Worm (Caenorhabditis elegans) whole organism, late embryonic: Measurements from ENCODE around the gene ufd-2.

ENCODE experiments used
- C08G9.2 ChIP-seq: sonication (generic microtip); optimal IDR thresholded peaks from 2 replicates; lab custom pipeline; 2016; ENCODE audit warnings: mild to moderate bottlenecking, missing genetic modification characterization, moderate library complexity, missing compliant biosample characterization
- C38D4.7 ChIP-seq: fragments of 200-800 bp; sonication (Bioruptor generic); optimal IDR thresholded peaks from 2 replicates; lab custom pipeline; 2018; ENCODE audit warnings: mild to moderate bottlenecking, missing genetic modification characterization, moderate library complexity, missing compliant biosample characterization
- F13H6.1 ChIP-seq: sonication (generic microtip); optimal IDR thresholded peaks from 2 replicates; lab custom pipeline; 2016; ENCODE audit warnings: missing genetic modification characterization, missing compliant biosample characterization
- Y22D7AL.16 ChIP-seq: sonication (generic microtip); optimal IDR thresholded peaks from 2 replicates; lab custom pipeline; 2016; ENCODE audit warnings: missing genetic modification characterization, missing compliant biosample characterization
- ahr-1 ChIP-seq: sonication (generic microtip); optimal IDR thresholded peaks from 2 replicates; lab custom pipeline; 2016; ENCODE audit warnings: missing genetic modification characterization, missing compliant biosample characterization
- ama-1 ChIP-seq: fragments of 150-350 bp; optimal IDR thresholded peaks from 2 replicates; lab custom pipeline; 2014
- ceh-14 ChIP-seq: sonication (generic microtip); optimal IDR thresholded peaks from 2 replicates; lab custom pipeline; 2016; ENCODE audit warnings: missing genotype, missing genetic modification characterization, missing compliant biosample characterization
- ceh-19 ChIP-seq: fragments of 200-800 bp; sonication (Bioruptor generic); optimal IDR thresholded peaks from 2 replicates; lab custom pipeline; 2018; ENCODE audit warnings: mild to moderate bottlenecking, missing genetic modification characterization, missing compliant biosample characterization
- ceh-22 ChIP-seq: sonication (generic microtip); optimal IDR thresholded peaks from 2 replicates; lab custom pipeline; 2017; ENCODE audit warnings: missing biosample characterization, missing genetic modification characterization
- ceh-24 ChIP-seq: sonication (generic microtip); optimal IDR thresholded peaks from 2 replicates; lab custom pipeline; 2016; ENCODE audit warnings: mild to moderate bottlenecking, missing genetic modification characterization, missing compliant biosample characterization
- ceh-30 ChIP-seq: fragments of 150-350 bp; optimal IDR thresholded peaks from 2 replicates; lab custom pipeline; 2014; ENCODE audit warnings: missing biosample characterization, missing genetic modification characterization
- ceh-34 ChIP-seq: sonication (generic microtip); optimal IDR thresholded peaks from 2 replicates; lab custom pipeline; 2016; ENCODE audit warnings: mild to moderate bottlenecking, missing genetic modification characterization, missing compliant biosample characterization
- ceh-45 ChIP-seq: fragments of 200-800 bp; sonication (Bioruptor generic); IDR thresholded peaks from 2 replicates; pipeline ENCODE4 v1.3.6; 2022; ENCODE audit warnings: missing genetic modification reagents, missing genetic modification characterization, missing compliant biosample characterization
- che-1 ChIP-seq: sonication (generic microtip); optimal IDR thresholded peaks from 2 replicates; lab custom pipeline; 2016; ENCODE audit warnings: mild to moderate bottlenecking, missing genetic modification characterization, missing compliant biosample characterization
- dmd-4 ChIP-seq: sonication (generic microtip); optimal IDR thresholded peaks from 2 replicates; lab custom pipeline; 2016; ENCODE audit warnings: borderline replicate concordance, missing genetic modification characterization, missing compliant biosample characterization
- dve-1 ChIP-seq: sonication (generic microtip); optimal IDR thresholded peaks from 2 replicates; lab custom pipeline; 2017; ENCODE audit warnings: antibody characterized with exemption, mild to moderate bottlenecking, missing genetic modification characterization, missing compliant biosample characterization
- elt-2 ChIP-seq: sonication (generic microtip); optimal IDR thresholded peaks from 2 replicates; lab custom pipeline; 2016; ENCODE audit warnings: missing genetic modification reagents, missing genetic modification characterization, missing compliant biosample characterization
- ets-4 ChIP-seq: sonication (generic microtip); optimal IDR thresholded peaks from 2 replicates; lab custom pipeline; 2016; ENCODE audit warnings: missing genetic modification characterization, missing compliant biosample characterization
- eyg-1 ChIP-seq: sonication (generic microtip); optimal IDR thresholded peaks from 2 replicates; lab custom pipeline; 2016; ENCODE audit warnings: missing genotype, missing genetic modification characterization, missing compliant biosample characterization
- fax-1 ChIP-seq: sonication (generic microtip); optimal IDR thresholded peaks from 2 replicates; lab custom pipeline; 2016; ENCODE audit warnings: missing genotype, missing genetic modification characterization, missing compliant biosample characterization
- fkh-10 ChIP-seq: fragments of 150-350 bp; optimal IDR thresholded peaks from 2 replicates; lab custom pipeline; 2014; ENCODE audit warnings: missing biosample characterization, missing genetic modification reagents, missing genetic modification characterization
- fkh-6 ChIP-seq: sonication (generic microtip); optimal IDR thresholded peaks from 2 replicates; lab custom pipeline; 2016; ENCODE audit warnings: missing genetic modification characterization, missing compliant biosample characterization
- gmeb-2 ChIP-seq: sonication (generic microtip); optimal IDR thresholded peaks from 2 replicates; lab custom pipeline; 2016; ENCODE audit warnings: missing genetic modification characterization, inconsistent platforms, missing compliant biosample characterization
- hlh-13 ChIP-seq: fragments of 200-800 bp; sonication (Bioruptor generic); optimal IDR thresholded peaks from 2 replicates; lab custom pipeline; 2018; ENCODE audit warnings: mild to moderate bottlenecking, missing genetic modification characterization, missing compliant biosample characterization
- hlh-30 ChIP-seq: sonication (generic microtip); optimal IDR thresholded peaks from 2 replicates; lab custom pipeline; 2017; ENCODE audit warnings: antibody characterized with exemption, missing genetic modification characterization, missing compliant biosample characterization; ENCODE audit not compliant: insufficient read depth
- hlh-6 ChIP-seq: sonication (generic microtip); optimal IDR thresholded peaks from 2 replicates; lab custom pipeline; 2016; ENCODE audit warnings: missing genotype, missing genetic modification characterization, missing compliant biosample characterization
- hlh-8 ChIP-seq: sonication (generic microtip); optimal IDR thresholded peaks from 2 replicates; lab custom pipeline; 2016; ENCODE audit warnings: missing genotype, missing genetic modification characterization, missing compliant biosample characterization
- lin-11 ChIP-seq: fragments of 200-800 bp; sonication (Bioruptor generic); optimal IDR thresholded peaks from 2 replicates; lab custom pipeline; 2018; ENCODE audit warnings: mild to moderate bottlenecking, missing genetic modification characterization, missing compliant biosample characterization
- mec-3 ChIP-seq: sonication (generic microtip); optimal IDR thresholded peaks from 2 replicates; lab custom pipeline; 2016; ENCODE audit warnings: borderline replicate concordance, missing genetic modification characterization, missing compliant biosample characterization
- nfya-1 ChIP-seq: sonication (generic microtip); optimal IDR thresholded peaks from 2 replicates; lab custom pipeline; 2017; ENCODE audit warnings: missing genetic modification characterization, mild to moderate bottlenecking, missing compliant biosample characterization, antibody characterized with exemption, moderate library complexity
- nhr-232 ChIP-seq: sonication (generic microtip); optimal IDR thresholded peaks from 2 replicates; lab custom pipeline; 2016; ENCODE audit warnings: missing genetic modification characterization, missing compliant biosample characterization
- npax-4 ChIP-seq: sonication (generic microtip); optimal IDR thresholded peaks from 2 replicates; lab custom pipeline; 2016; ENCODE audit warnings: missing genetic modification characterization, missing compliant biosample characterization
- odd-2 ChIP-seq: sonication (generic microtip); optimal IDR thresholded peaks from 2 replicates; lab custom pipeline; 2017; ENCODE audit warnings: antibody characterized with exemption, mild to moderate bottlenecking, missing genetic modification characterization, missing compliant biosample characterization
- pag-3 ChIP-seq: sonication (generic microtip); optimal IDR thresholded peaks from 2 replicates; lab custom pipeline; 2016; ENCODE audit warnings: missing compliant biosample characterization, missing genetic modification characterization, borderline replicate concordance
- pat-9 ChIP-seq: fragments of 200-800 bp; sonication (Bioruptor generic); optimal IDR thresholded peaks from 2 replicates; lab custom pipeline; 2018; ENCODE audit warnings: mild to moderate bottlenecking, missing genetic modification characterization, moderate library complexity, missing compliant biosample characterization
- pha-2 ChIP-seq: sonication (generic microtip); optimal IDR thresholded peaks from 2 replicates; lab custom pipeline; 2017; ENCODE audit warnings: mild to moderate bottlenecking, missing genetic modification characterization, missing compliant biosample characterization
- pha-4 ChIP-seq: fragments of 150-350 bp; optimal IDR thresholded peaks from 2 replicates; lab custom pipeline; 2018; ENCODE audit warnings: missing biosample characterization, missing genetic modification reagents, missing genetic modification characterization
- pros-1 ChIP-seq: fragments of 150-350 bp; optimal IDR thresholded peaks from 2 replicates; lab custom pipeline; 2014; ENCODE audit warnings: missing biosample characterization, missing genetic modification reagents, missing genetic modification characterization
- ref-2 ChIP-seq: sonication (generic microtip); optimal IDR thresholded peaks from 2 replicates; lab custom pipeline; 2016; ENCODE audit warnings: missing genetic modification characterization, missing compliant biosample characterization
- rnt-1 ChIP-seq: sonication (generic microtip); optimal IDR thresholded peaks from 2 replicates; lab custom pipeline; 2016; ENCODE audit warnings: missing genetic modification characterization, missing compliant biosample characterization
- sdc-2 ChIP-seq: sonication (generic microtip); optimal IDR thresholded peaks from 2 replicates; lab custom pipeline; 2016; ENCODE audit warnings: missing genotype, missing genetic modification characterization, missing compliant biosample characterization
- sox-2 ChIP-seq: fragments of 200-800 bp; sonication (Bioruptor generic); IDR thresholded peaks from 2 replicates; pipeline ENCODE4 v1.3.6; 2022; ENCODE audit warnings: missing genetic modification reagents, missing genetic modification characterization, missing compliant biosample characterization
- sox-4 ChIP-seq: sonication (generic microtip); optimal IDR thresholded peaks from 2 replicates; lab custom pipeline; 2017; ENCODE audit warnings: mild to moderate bottlenecking, missing genetic modification characterization, inconsistent platforms, missing compliant biosample characterization
- syd-9 ChIP-seq: sonication (generic microtip); optimal IDR thresholded peaks from 2 replicates; lab custom pipeline; 2016; ENCODE audit warnings: mild to moderate bottlenecking, missing genetic modification characterization, moderate library complexity, missing compliant biosample characterization
- tbx-2 ChIP-seq: sonication (generic microtip); optimal IDR thresholded peaks from 2 replicates; lab custom pipeline; 2016; ENCODE audit warnings: missing genetic modification characterization, missing compliant biosample characterization
- tbx-7 ChIP-seq: sonication (generic microtip); optimal IDR thresholded peaks from 2 replicates; lab custom pipeline; 2016; ENCODE audit warnings: missing genotype, missing genetic modification characterization, missing compliant biosample characterization
- unc-3 ChIP-seq, 2 experiments: fragments of 200-800 bp in 1 of 2; sonication (Bioruptor generic) in 1 of 2; sonication (generic microtip) in 1 of 2; conservative IDR thresholded peaks in 1 of 2; optimal IDR thresholded peaks in 1 of 2; 2 replicates each; pipeline versions ENCODE4 v1.3.6 to Lab custom; 2016 to 2022; ENCODE audit warnings: missing compliant biosample characterization in 2 of 2, missing genetic modification characterization in 2 of 2, missing genetic modification reagents in 1 of 2
- unc-42 ChIP-seq: sonication (generic microtip); optimal IDR thresholded peaks from 2 replicates; lab custom pipeline; 2016; ENCODE audit warnings: missing genotype, missing genetic modification characterization, missing compliant biosample characterization
- unc-55 ChIP-seq: sonication (generic microtip); optimal IDR thresholded peaks from 2 replicates; lab custom pipeline; 2017; ENCODE audit warnings: missing biosample characterization, missing genetic modification reagents, missing genetic modification characterization
- zip-5 ChIP-seq: sonication (generic microtip); optimal IDR thresholded peaks from 2 replicates; lab custom pipeline; 2016; ENCODE audit warnings: missing genetic modification characterization, missing compliant biosample characterization
- ztf-16 ChIP-seq: sonication (generic microtip); optimal IDR thresholded peaks from 2 replicates; lab custom pipeline; 2017; ENCODE audit warnings: missing genetic modification characterization, missing compliant biosample characterization

The ufd-2 gene

ce11 chrII:8028246-8028694 is 34.3 kb upstream of the ufd-2 start (continued):
- TF ChIP-seq unc-3 (GFP tag; conservative IDR thresholded peaks at IDR 0.05; lab: Robert Waterston, UW): no peak
- TF ChIP-seq unc-3 (tag; optimal IDR thresholded peaks at IDR 0.05; lab: Kevin White, UChicago): no peak
- no peak for TF ChIP-seq nhr-232 (tag; lab: Kevin White, UChicago)
- no peak for TF ChIP-seq lin-11
- no peak for TF ChIP-seq dmd-4
- no peak for TF ChIP-seq pha-4
- TF ChIP-seq ztf-16 (tag; lab: Kevin White, UChicago): no peak
- no peak for TF ChIP-seq ceh-30 (tag; lab: Kevin White, UChicago)
- TF ChIP-seq nfya-1: peak; percentile 90
- TF ChIP-seq unc-42 (tag; lab: Kevin White, UChicago): peak; percentile 79
- TF ChIP-seq unc-55 (GFP tag; lab: Kevin White, UChicago): peak; percentile 63
- peak; percentile 94 for TF ChIP-seq ceh-34 (tag; lab: Kevin White, UChicago)
- TF ChIP-seq sdc-2: peak; percentile 54
- peak; percentile 66 for TF ChIP-seq ets-4 (tag; lab: Kevin White, UChicago)
- TF ChIP-seq C08G9.2: peak; percentile 60
- TF ChIP-seq hlh-6 (tag; lab: Kevin White, UChicago): peak; percentile 74
- peak; percentile 14 for TF ChIP-seq npax-4 (tag; lab: Kevin White, UChicago)
- TF ChIP-seq ceh-14 (tag; lab: Kevin White, UChicago): no peak
- TF ChIP-seq hlh-8 (tag; lab: Kevin White, UChicago): peak; percentile 46
- peak; percentile 81 for TF ChIP-seq dve-1 (tag; lab: Kevin White, UChicago)
- TF ChIP-seq ceh-19: peak; percentile 82
- no peak for TF ChIP-seq tbx-7 (tag; lab: Kevin White, UChicago)
- TF ChIP-seq sox-4: peak; percentile 40
- TF ChIP-seq fkh-6 (tag; lab: Kevin White, UChicago): peak; percentile 52
- TF ChIP-seq zip-5 (tag; lab: Kevin White, UChicago): no peak
- TF ChIP-seq mec-3 (tag; lab: Kevin White, UChicago): no peak
- TF ChIP-seq Y22D7AL.16 (tag; lab: Kevin White, UChicago): peak; percentile 34
- peak; percentile 83 for TF ChIP-seq F13H6.1 (tag; lab: Kevin White, UChicago)
- TF ChIP-seq elt-2 (tag; lab: Kevin White, UChicago): peak; percentile 62
- TF ChIP-seq pros-1 (tag; lab: Kevin White, UChicago): peak; percentile 72
- TF ChIP-seq hlh-13 (GFP tag; lab: Kevin White, UChicago): no peak
- TF ChIP-seq ceh-24: no peak
- TF ChIP-seq syd-9 (tag; lab: Kevin White, UChicago): peak; percentile 67
- 0 out of 2 replicates have a peak, but pooled peaks have one; percentile 23 for TF ChIP-seq ceh-45 (GFP tag; lab: Robert Waterston, UW)
- peak; percentile 54 for TF ChIP-seq pat-9 (tag; lab: Kevin White, UChicago)
- peak; percentile 87 for TF ChIP-seq rnt-1 (tag; lab: Kevin White, UChicago)
- no peak; the same call in 1 of the 2 replicates for TF ChIP-seq sox-2
- TF ChIP-seq eyg-1 (tag; lab: Kevin White, UChicago): peak; percentile 39
- TF ChIP-seq fkh-10 (GFP tag; lab: Kevin White, UChicago): no peak
- TF ChIP-seq ceh-22 (tag; lab: Kevin White, UChicago): no peak
- TF ChIP-seq tbx-2: peak; percentile 93
- TF ChIP-seq che-1 (tag; lab: Kevin White, UChicago): peak; percentile 52
- TF ChIP-seq gmeb-2 (tag; lab: Kevin White, UChicago): no peak
- no peak for TF ChIP-seq odd-2 (tag; lab: Kevin White, UChicago)
- TF ChIP-seq fax-1: peak; percentile 9
- no peak for TF ChIP-seq pha-2
- TF ChIP-seq C38D4.7 (GFP tag; lab: Kevin White, UChicago): peak; percentile 6
- TF ChIP-seq hlh-30 (tag; lab: Kevin White, UChicago): peak; percentile 33
- no peak for TF ChIP-seq ama-1 (lab: Kevin White, UChicago)
- TF ChIP-seq ahr-1 (tag; lab: Kevin White, UChicago): no peak
- TF ChIP-seq ref-2 (tag; lab: Kevin White, UChicago): peak; percentile 93
- peak; percentile 32 for TF ChIP-seq pag-3 (tag; lab: Kevin White, UChicago)
- TF ChIP-seq, all 69 proteins: peak for 40
